Worm (Caenorhabditis elegans) whole organism, L4 larva: Measurements from ENCODE around the gene Y73C8B.5.

Experiments used
- R02D3.7 ChIP-seq: fragments of 150-350 bp; sonication (generic microtip); optimal IDR thresholded peaks from 3 replicates; lab custom pipeline; 2014; ENCODE audit warnings: missing biosample characterization, missing genetic modification characterization
- lin-13 ChIP-seq: fragments of 150-350 bp; optimal IDR thresholded peaks from 2 replicates; lab custom pipeline; 2014; ENCODE audit warnings: missing biosample characterization, missing genetic modification reagents, missing genetic modification characterization
- nhr-76 ChIP-seq: fragments of 150-350 bp; optimal IDR thresholded peaks from 2 replicates; lab custom pipeline; 2014; ENCODE audit warnings: missing biosample characterization, missing genetic modification characterization

ce11 chrV:3159252-3159651 lies 37.8 kb upstream of the Y73C8B.5 start, which contains the start of gene C36C5.12:
- no peak for TF ChIP-seq R02D3.7 (tag; lab: Kevin White, UChicago)
- no peak for TF ChIP-seq nhr-76 (tag; lab: Kevin White, UChicago)
- no peak for TF ChIP-seq lin-13 (GFP tag; lab: Kevin White, UChicago)
